Fruit fly (Drosophila melanogaster): ENCODE results near the gene Hinfp.

dm6 chrX:597057-597456 is 28.3 kb upstream of the Hinfp start:
- TF ChIP-seq Sin3A (optimal IDR thresholded peaks at IDR 0.05), result no peak
- no peak for TF ChIP-seq ttk (optimal IDR thresholded peaks at IDR 0.05)
- TF ChIP-seq h (optimal IDR thresholded peaks at IDR 0.05), result no peak
- no peak for TF ChIP-seq Myc (optimal IDR thresholded peaks at IDR 0.05)

Measured in Kc167 (cell line).